Fruit fly (Drosophila melanogaster): ENCODE results near the gene Nnp-1.

Nnp-1 gene

dm6 chr2L:13366109-13366747 is at the start of gene Nnp-1, which contains the start of gene Grx3:
Nnp-1 (minus strand) TSS chr2L:13366189.
Grx3 (plus strand) TSS chr2L:13366447.
- no peak for TF ChIP-seq noc (tag; optimal IDR thresholded peaks at IDR 0.05)

dm6 chr2L:13414525-13415481 is 48.8 kb upstream of the Nnp-1 start, which contains the start of the genes CG16956, CG42784 and CG43850:
CG16956 (minus strand) TSS chr2L:13414575.
CG42784 (plus strand) TSS chr2L:13415431.
CG43850 (plus strand) TSS chr2L:13415431.
- TF ChIP-seq noc (tag; optimal IDR thresholded peaks at IDR 0.05): no peak

- no peak for TF ChIP-seq noc (tag; optimal IDR thresholded peaks at IDR 0.05)
Observed at dm6 chr2L:13412219-13412618, 46.2 kb upstream of the Nnp-1 start, which contains the start of gene Flad2. Flad2 (plus strand) TSS chr2L:13412519.

- TF ChIP-seq noc (tag; optimal IDR thresholded peaks at IDR 0.05): no peak
Observed at dm6 chr2L:13411566-13411965, 45.6 kb upstream of the Nnp-1 start, which contains the start of gene Vm34Ca. Vm34Ca (minus strand) TSS chr2L:13411631.

- TF ChIP-seq noc (tag; optimal IDR thresholded peaks at IDR 0.05): no peak
Observed at dm6 chr2L:13399565-13399964, 33.6 kb upstream of the Nnp-1 start.

- TF ChIP-seq noc (tag; optimal IDR thresholded peaks at IDR 0.05): no peak
Observed at dm6 chr2L:13398614-13399161, 32.7 kb upstream of the Nnp-1 start, which contains the start of the genes CG10859 and CG7110. CG10859 (minus strand) TSS chr2L:13398664. CG7110 (plus strand) TSS chr2L:13398991.

- no peak for TF ChIP-seq noc (tag; optimal IDR thresholded peaks at IDR 0.05)
Observed at dm6 chr2L:13397393-13397792, 31.4 kb upstream of the Nnp-1 start.

dm6 chr2L:13396084-13396483 is 30.1 kb upstream of the Nnp-1 start, which contains the start of gene CG16957:
CG16957 (minus strand) TSS chr2L:13396184.
- TF ChIP-seq noc (tag; optimal IDR thresholded peaks at IDR 0.05): no peak

dm6 chr2L:13394903-13395302 is 28.9 kb upstream of the Nnp-1 start, which contains the start of gene RpL24:
RpL24 (minus strand) TSS chr2L:13395131.
- peak; percentile 83 for TF ChIP-seq noc (tag; optimal IDR thresholded peaks at IDR 0.05)

dm6 chr2L:13387255-13387654 is 21.3 kb upstream of the Nnp-1 start, which contains the start of the genes Ing5 and CG7099:
Ing5 (minus strand) TSS chr2L:13387312.
CG7099 (plus strand) TSS chr2L:13387571.
- TF ChIP-seq noc (tag; optimal IDR thresholded peaks at IDR 0.05): peak; percentile 95

- TF ChIP-seq noc (tag; optimal IDR thresholded peaks at IDR 0.05): no peak
Observed at dm6 chr2L:13382351-13383029, 16.5 kb upstream of the Nnp-1 start, which contains the start of gene loqs. loqs (plus strand) TSS chr2L:13382652.

- TF ChIP-seq noc (tag; optimal IDR thresholded peaks at IDR 0.05): peak; percentile 79
Observed at dm6 chr2L:13378488-13378964, 12.5 kb upstream of the Nnp-1 start, which contains the start of the genes CG9302 and beta'COP. CG9302 (minus strand) TSS chr2L:13378538. beta'COP (plus strand) TSS chr2L:13378902.

dm6 chr2L:13376086-13376485 is 10.1 kb upstream of the Nnp-1 start:
- TF ChIP-seq noc (tag; optimal IDR thresholded peaks at IDR 0.05): no peak

- TF ChIP-seq noc (tag; optimal IDR thresholded peaks at IDR 0.05): peak; percentile 96
Observed at dm6 chr2L:13373435-13374242, 7.7 kb upstream of the Nnp-1 start, which contains the start of the genes Bdp1 and CG6565. Bdp1 (minus strand) TSS chr2L:13373890. CG6565 (plus strand) TSS chr2L:13374019.

Measured in whole organism, larva.